Worm (Caenorhabditis elegans): ENCODE data around the gene set-24.
"Not testable (repeated sequence)": the region's sequence is repeated elsewhere in the genome, so short reads cannot be mapped to it uniquely, and the experiment has no call there.

set-24 gene

DNA sequence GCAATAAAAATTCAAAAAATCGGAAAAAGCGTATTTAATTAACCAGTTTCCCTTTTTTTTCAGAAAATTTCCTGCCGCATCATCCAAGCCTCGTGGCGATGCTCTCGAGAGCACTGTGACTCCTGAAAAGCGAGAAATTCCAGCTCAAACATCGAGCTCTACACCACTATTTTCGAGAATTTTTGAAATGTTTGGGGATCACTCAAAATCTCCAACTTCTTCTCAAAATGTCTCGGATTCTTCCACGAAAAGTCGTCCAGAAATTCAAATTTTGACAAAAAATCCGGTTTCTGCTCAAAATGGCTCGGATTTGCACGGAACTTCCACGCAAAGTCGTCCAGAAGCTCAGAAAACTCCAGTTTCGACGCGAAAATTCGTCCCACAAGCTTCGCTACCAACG lies 7.2 kb upstream of the set-24 start:
- no peak for TF ChIP-seq nhr-232 (tag; optimal IDR thresholded peaks at IDR 0.05)
- no peak for TF ChIP-seq sdc-2 (tag; optimal IDR thresholded peaks at IDR 0.05)
- TF ChIP-seq unc-86 (tag; optimal IDR thresholded peaks at IDR 0.05): no peak

DNA sequence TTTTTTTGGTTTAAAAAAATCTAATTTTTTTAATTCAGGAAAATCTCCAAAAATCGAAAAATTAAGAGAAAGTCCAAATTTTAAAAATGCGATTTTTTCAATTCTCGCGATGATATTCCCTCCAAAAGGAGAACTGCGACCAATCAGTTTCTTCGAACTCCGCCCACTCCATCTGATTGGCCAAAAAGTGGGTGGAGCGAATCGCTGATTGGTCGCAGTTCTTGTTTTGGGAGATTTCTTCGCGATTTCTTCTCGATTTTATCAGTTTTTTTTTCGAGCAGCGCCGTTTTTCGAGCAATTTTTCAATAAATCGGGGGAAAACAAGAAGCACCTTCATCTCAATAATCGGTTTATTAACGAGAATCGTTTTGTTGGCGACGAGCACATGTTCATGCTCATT lies 375 bp downstream of the set-24 start:
- TF ChIP-seq nfya-1 (tag; optimal IDR thresholded peaks at IDR 0.05) (peak; percentile 91), ref-2 (tag; optimal IDR thresholded peaks at IDR 0.05) (no peak)

DNA sequence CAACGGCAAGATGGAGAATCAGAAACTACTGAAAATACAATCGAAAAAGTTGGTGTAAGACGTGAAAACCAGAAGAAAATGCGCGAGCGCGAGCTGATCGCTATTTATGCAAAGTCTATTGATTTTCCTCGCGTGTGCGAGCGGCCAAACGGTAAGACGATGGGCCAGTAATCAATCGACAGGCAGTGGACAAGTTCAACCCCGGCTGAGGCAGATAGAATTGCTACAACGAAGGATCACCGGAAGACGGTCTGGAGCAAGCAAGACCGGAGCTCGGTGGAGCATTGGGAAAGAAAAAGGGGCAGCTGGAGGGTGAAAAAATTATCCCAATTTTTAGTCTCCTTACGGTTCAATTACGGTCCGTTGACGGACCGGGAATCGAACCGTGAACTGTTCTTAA lies 8.1 kb downstream of the set-24 start:
- 0 out of 2 replicates have a peak, but pooled peaks have one; percentile 4 for TF ChIP-seq unc-3 (GFP tag; conservative IDR thresholded peaks at IDR 0.05)
- TF ChIP-seq unc-3 (tag; optimal IDR thresholded peaks at IDR 0.05): not testable (repeated sequence)

DNA sequence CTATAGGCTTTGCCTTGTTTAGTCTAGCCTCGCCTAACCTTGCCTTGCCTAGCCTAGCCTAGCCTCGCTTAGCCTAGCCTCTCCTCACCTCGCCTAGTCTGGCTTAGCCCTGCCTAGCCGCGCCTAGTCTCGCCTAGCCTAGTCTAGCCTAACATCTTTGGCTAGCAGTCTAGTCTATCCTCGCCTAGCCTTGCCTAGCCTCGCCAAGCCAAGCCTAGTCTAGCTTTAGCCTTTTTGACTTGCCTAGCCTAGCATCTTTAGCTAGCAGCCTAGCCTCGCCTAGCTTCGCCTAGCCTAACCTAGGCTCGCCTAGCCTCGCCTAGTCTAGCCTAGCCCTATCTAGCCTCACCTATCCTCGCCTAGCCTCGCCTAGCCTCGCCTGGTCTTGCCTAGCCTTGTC lies 19.8 kb downstream of the set-24 start:
- TF ChIP-seq hlh-6 (tag; optimal IDR thresholded peaks at IDR 0.05): peak; percentile 18
- TF ChIP-seq ceh-18 (tag; optimal IDR thresholded peaks at IDR 0.05): no peak
- no peak for TF ChIP-seq Y22D7AL.16 (tag; optimal IDR thresholded peaks at IDR 0.05)
- no peak for TF ChIP-seq hlh-8 (tag; optimal IDR thresholded peaks at IDR 0.05)
- TF ChIP-seq syd-9 (tag; optimal IDR thresholded peaks at IDR 0.05): no peak

DNA sequence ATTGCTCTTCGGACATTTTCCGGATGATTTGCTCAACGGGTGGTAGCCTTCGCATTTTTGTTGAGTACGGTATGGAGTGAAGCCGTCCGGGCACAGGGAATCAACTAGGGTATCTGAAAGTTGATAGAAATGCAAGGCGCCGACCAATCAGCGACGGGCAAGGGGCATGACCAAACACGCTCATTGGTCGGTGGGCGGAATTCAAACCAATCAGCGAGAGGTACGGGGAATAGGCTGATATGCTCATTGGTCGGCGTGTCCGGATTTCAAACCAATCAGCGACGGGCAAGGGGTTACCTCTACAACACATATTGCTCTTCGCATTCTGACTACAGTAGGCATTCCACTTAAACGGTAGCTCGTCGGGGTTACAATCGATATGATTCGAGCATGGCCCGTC lies 21.9 kb downstream of the set-24 start:
- TF ChIP-seq ztf-16 (tag; optimal IDR thresholded peaks at IDR 0.05): no peak
- no peak for TF ChIP-seq mec-3 (tag; optimal IDR thresholded peaks at IDR 0.05; ENCODE audit: borderline replicate concordance)
- TF ChIP-seq nfya-1 (tag; optimal IDR thresholded peaks at IDR 0.05): peak; percentile 97
- no peak for TF ChIP-seq ceh-19 (GFP tag; optimal IDR thresholded peaks at IDR 0.05)
- TF ChIP-seq elt-2 (tag; optimal IDR thresholded peaks at IDR 0.05): no peak
- TF ChIP-seq hlh-15 (tag; optimal IDR thresholded peaks at IDR 0.05): no peak

DNA sequence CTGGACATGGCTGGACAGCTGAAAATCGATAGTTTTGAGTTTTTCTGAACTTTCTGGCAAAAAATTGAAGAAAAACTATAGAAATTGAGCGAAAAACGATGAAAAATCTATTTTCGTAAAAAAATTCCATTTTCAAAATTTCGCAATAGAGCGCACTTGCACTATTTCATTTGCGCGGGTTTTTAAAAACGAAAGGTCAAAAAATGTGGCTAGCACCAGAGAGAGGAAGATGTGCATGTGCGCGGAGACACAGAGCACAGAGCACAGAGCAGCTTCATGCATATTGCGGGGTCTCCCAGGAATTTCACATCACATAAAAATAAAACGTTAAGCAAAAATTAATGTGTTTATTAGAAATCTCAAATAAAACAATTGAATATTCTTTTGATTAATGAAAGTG lies 22.9 kb downstream of the set-24 start, which contains the start of gene Y17G7B.18:
TSS of gene Y17G7B.18 (minus strand) at position 18 of the 400 bp plus-strand sequence.
- TF ChIP-seq rnt-1 (tag; optimal IDR thresholded peaks at IDR 0.05) (no peak), ceh-22 (tag; optimal IDR thresholded peaks at IDR 0.05) (no peak), nhr-11 (tag; optimal IDR thresholded peaks at IDR 0.05) (no peak), ceh-19 (GFP tag; optimal IDR thresholded peaks at IDR 0.05) (no peak), madf-2 (tag; optimal IDR thresholded peaks at IDR 0.05) (no peak), unc-86 (tag; optimal IDR thresholded peaks at IDR 0.05) (peak; percentile 22), tbx-2 (tag; optimal IDR thresholded peaks at IDR 0.05) (peak; percentile 36), ceh-31 (tag; optimal IDR thresholded peaks at IDR 0.05) (peak; percentile 66), ceh-18 (tag; optimal IDR thresholded peaks at IDR 0.05) (peak; percentile 2), elt-2 (tag; optimal IDR thresholded peaks at IDR 0.05) (peak; percentile 8), ceh-9 (tag; optimal IDR thresholded peaks at IDR 0.05) (no peak), Y22D7AL.16 (tag; optimal IDR thresholded peaks at IDR 0.05) (no peak), nfya-1 (tag; optimal IDR thresholded peaks at IDR 0.05) (peak; percentile 78), ref-2 (tag; optimal IDR thresholded peaks at IDR 0.05) (peak; percentile 34), unc-42 (tag; optimal IDR thresholded peaks at IDR 0.05) (peak; percentile 77)

DNA sequence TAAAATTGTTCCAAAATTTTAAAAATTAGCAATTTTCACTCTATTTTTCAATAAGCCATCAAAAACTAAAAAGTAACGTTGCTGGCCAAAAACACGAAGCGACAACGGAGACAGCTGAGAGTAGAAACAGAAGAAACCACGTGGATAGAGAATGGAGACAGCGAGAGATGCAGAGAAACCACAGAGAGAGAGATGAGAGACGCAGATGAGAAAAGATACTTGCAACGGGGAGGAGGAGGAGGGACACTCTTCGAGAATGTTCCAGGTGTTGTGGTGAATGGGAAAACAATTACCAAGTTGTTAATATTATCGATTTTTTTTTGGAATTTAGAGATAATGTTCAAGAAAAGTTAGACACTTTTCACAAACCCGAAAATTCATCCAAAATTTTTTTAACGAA lies 28.4 kb downstream of the set-24 start:
- TF ChIP-seq nhr-232 (tag; optimal IDR thresholded peaks at IDR 0.05) (no peak), syd-9 (tag; optimal IDR thresholded peaks at IDR 0.05) (peak; percentile 33), unc-55 (GFP tag; optimal IDR thresholded peaks at IDR 0.05) (peak; percentile 97), ceh-48 (tag; optimal IDR thresholded peaks at IDR 0.05) (peak; percentile 85), ceh-34 (tag; optimal IDR thresholded peaks at IDR 0.05) (peak; percentile 84), ceh-14 (tag; optimal IDR thresholded peaks at IDR 0.05) (peak; percentile 70), ztf-16 (tag; optimal IDR thresholded peaks at IDR 0.05) (peak; percentile 42), ceh-45 (GFP tag; IDR thresholded peaks at IDR 0.05) (no peak), hlh-13 (GFP tag; optimal IDR thresholded peaks at IDR 0.05) (no peak), Y22D7AL.16 (tag; optimal IDR thresholded peaks at IDR 0.05) (no peak), odd-2 (tag; optimal IDR thresholded peaks at IDR 0.05) (no peak), unc-3 (GFP tag; conservative IDR thresholded peaks at IDR 0.05) (no peak), unc-3 (tag; optimal IDR thresholded peaks at IDR 0.05) (no peak), ceh-31 (tag; optimal IDR thresholded peaks at IDR 0.05) (peak; percentile 90), lim-6 (tag; optimal IDR thresholded peaks at IDR 0.05) (no peak), pag-3 (tag; optimal IDR thresholded peaks at IDR 0.05; ENCODE audit: borderline replicate concordance) (no peak), sox-4 (tag; optimal IDR thresholded peaks at IDR 0.05) (no peak), K02D7.2 (tag; optimal IDR thresholded peaks at IDR 0.05) (no peak), lin-11 (tag; optimal IDR thresholded peaks at IDR 0.05) (no peak), pha-4 (tag; optimal IDR thresholded peaks at IDR 0.05) (no peak), ceh-6 (GFP tag; optimal IDR thresholded peaks at IDR 0.05) (no peak), pha-2 (tag; optimal IDR thresholded peaks at IDR 0.05) (no peak), eyg-1 (tag; optimal IDR thresholded peaks at IDR 0.05) (no peak)
